ENCODE assay signal across 1 fruit fly cellular context in the genomic region with DNA sequence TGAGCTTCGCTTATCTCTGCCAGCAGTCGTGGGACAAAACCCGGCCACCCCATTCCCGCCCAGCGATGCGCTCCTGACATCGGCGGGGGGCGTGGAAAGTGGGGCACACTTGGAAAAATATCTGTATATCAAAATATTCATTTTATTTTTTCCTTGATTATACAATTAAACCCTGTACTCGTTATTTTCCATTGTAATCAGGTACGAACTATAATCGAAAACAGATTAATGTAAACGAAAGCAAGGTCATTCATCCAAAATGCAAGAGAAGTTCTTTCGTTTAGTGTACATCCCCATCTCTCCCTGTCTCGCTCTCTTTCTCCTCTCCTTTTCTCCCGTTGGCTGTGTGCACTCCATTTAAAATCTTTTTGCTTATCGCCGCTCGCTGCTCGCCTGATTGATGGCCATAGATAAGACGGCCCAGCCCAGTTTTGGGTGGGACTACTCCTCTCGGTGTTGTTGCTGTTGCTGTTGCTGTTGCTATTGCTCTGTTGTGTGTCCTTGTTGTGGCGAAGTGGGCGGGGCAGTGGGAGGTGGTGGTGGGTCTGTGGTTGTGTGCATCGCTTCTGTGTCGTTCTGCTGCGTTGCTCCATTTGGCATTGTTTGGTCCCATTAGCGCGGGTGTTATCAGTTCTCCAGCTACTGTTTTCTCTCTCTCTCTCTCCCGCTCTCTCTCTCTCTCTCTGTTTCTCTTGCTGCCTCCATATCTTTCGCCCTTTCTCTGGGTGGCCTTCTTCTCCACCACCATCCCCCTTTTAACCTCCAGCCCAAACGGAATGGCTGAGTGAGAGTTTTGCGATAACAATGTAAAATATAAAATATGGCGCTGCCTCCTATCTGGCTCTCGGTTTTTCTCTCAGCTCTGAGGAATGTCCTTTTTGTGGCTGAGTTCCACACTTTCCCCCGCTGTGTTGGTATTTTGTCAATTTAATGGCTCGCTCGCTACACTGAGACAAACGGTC.
A peak's percentile ranks its signal among the peaks of the same experiment; 100 is the strongest.
TF ChIP-seq lines count a peak whose summit lies in the region.

No protein-coding gene starts in this region.

TF ChIP-seq in whole organism, embryonic, 481 proteins besides CTCF, POLR2A, EP300 and RAD21 (continued from another document and continues in another):
- TF ChIP-seq CkIIα-i1 (GFP tag; IDR thresholded peaks at IDR 0.05; lab: Robert Waterston, UW), result no peak
- TF ChIP-seq Hmr (GFP tag; optimal IDR thresholded peaks at IDR 0.05; lab: Kevin White, UChicago), result peak; percentile 74
- peak; percentile 60 for TF ChIP-seq MTF-1 (GFP tag; optimal IDR thresholded peaks at IDR 0.05; lab: Kevin White, UChicago; ENCODE audit: borderline replicate concordance)
- TF ChIP-seq Xbp1 (GFP tag; optimal IDR thresholded peaks at IDR 0.05; lab: Kevin White, UChicago), result peak; percentile 82
- TF ChIP-seq Gug (GFP tag; IDR thresholded peaks at IDR 0.05; lab: Robert Waterston, UW), result peak; percentile 75
- peak; percentile 24 for TF ChIP-seq CG15073 (GFP tag; optimal IDR thresholded peaks at IDR 0.05; lab: Kevin White, UChicago)
- TF ChIP-seq CG4854 (GFP tag; optimal IDR thresholded peaks at IDR 0.05; lab: Kevin White, UChicago), result no peak
- TF ChIP-seq CG7372 (GFP tag; IDR thresholded peaks at IDR 0.05; lab: Robert Waterston, UW), result peak; percentile 64
- peak; percentile 16 for TF ChIP-seq shn (GFP tag; optimal IDR thresholded peaks at IDR 0.05; lab: Kevin White, UChicago)
- TF ChIP-seq fd64A (GFP tag; optimal IDR thresholded peaks at IDR 0.05; lab: Kevin White, UChicago), result peak; percentile 40
- peak; percentile 45 for TF ChIP-seq CG31365 (tag; optimal IDR thresholded peaks at IDR 0.05; lab: Kevin White, UChicago)
- TF ChIP-seq Med (GFP tag; lab: Kevin White, UChicago), result peak; percentile 93
- TF ChIP-seq ERR (GFP tag; optimal IDR thresholded peaks at IDR 0.05; lab: Kevin White, UChicago), result no peak
- peak; percentile 84 for TF ChIP-seq CG18262 (tag; optimal IDR thresholded peaks at IDR 0.05; lab: Kevin White, UChicago)
- peak; percentile 26; the same call in 1 of the 2 replicates for TF ChIP-seq Nf-YA (GFP tag; IDR thresholded peaks at IDR 0.05; lab: Robert Waterston, UW)
- TF ChIP-seq kni (GFP tag; optimal IDR thresholded peaks at IDR 0.05; lab: Kevin White, UChicago), result peak; percentile 2
- no peak for TF ChIP-seq CG8478 (optimal IDR thresholded peaks at IDR 0.05; lab: Kevin White, UChicago)
- peak; percentile 28 for TF ChIP-seq CG33557 (GFP tag; optimal IDR thresholded peaks at IDR 0.05; lab: Kevin White, UChicago)
- TF ChIP-seq CG16779 (GFP tag; IDR thresholded peaks at IDR 0.05; lab: Robert Waterston, UW), result no peak; the same call in 1 of the 2 replicates
- peak; percentile 80 for TF ChIP-seq chn (GFP tag; optimal IDR thresholded peaks at IDR 0.05; lab: Kevin White, UChicago)
- peak; percentile 14 for TF ChIP-seq Sry-δ (GFP tag; optimal IDR thresholded peaks at IDR 0.05; lab: Kevin White, UChicago)
- peak; percentile 78 for TF ChIP-seq CG4730 (GFP tag; IDR thresholded peaks at IDR 0.05; lab: Robert Waterston, UW)
- no peak for TF ChIP-seq eyg (GFP tag; optimal IDR thresholded peaks at IDR 0.05; lab: Kevin White, UChicago)
- TF ChIP-seq CG10959 (GFP tag; IDR thresholded peaks at IDR 0.05; lab: Robert Waterston, UW), result 0 out of 2 replicates have a peak, but pooled peaks have one; percentile 25
- TF ChIP-seq crol (GFP tag; IDR thresholded peaks at IDR 0.05; lab: Robert Waterston, UW), result peak; percentile 72; the same call in 1 of the 2 replicates
- no peak for TF ChIP-seq Dll (GFP tag; IDR thresholded peaks at IDR 0.05; lab: Robert Waterston, UW; ENCODE audit: partially characterized antibody)
- peak; percentile 75 for TF ChIP-seq Meics (GFP tag; optimal IDR thresholded peaks at IDR 0.05; lab: Kevin White, UChicago)
- peak; percentile 52 for TF ChIP-seq onecut (GFP tag; IDR thresholded peaks at IDR 0.05; lab: Robert Waterston, UW)
- peak; percentile 60 for TF ChIP-seq tio (GFP tag; optimal IDR thresholded peaks at IDR 0.05; lab: Kevin White, UChicago)
- TF ChIP-seq CG17361 (GFP tag; IDR thresholded peaks at IDR 0.05; lab: Robert Waterston, UW), result peak; percentile 80
- TF ChIP-seq CG13123 (GFP tag; optimal IDR thresholded peaks at IDR 0.05; lab: Kevin White, UChicago), result peak; percentile 33
- peak; percentile 62; the same call in 1 of the 2 replicates for TF ChIP-seq Rfx (GFP tag; IDR thresholded peaks at IDR 0.05; lab: Robert Waterston, UW)
- TF ChIP-seq CG1647 (GFP tag; optimal IDR thresholded peaks at IDR 0.05; lab: Kevin White, UChicago), result no peak
- TF ChIP-seq mirr (GFP tag; optimal IDR thresholded peaks at IDR 0.05; lab: Kevin White, UChicago), result no peak
- no peak for TF ChIP-seq CG10431 (GFP tag; optimal IDR thresholded peaks at IDR 0.05; lab: Kevin White, UChicago)
- TF ChIP-seq CG3838 (GFP tag; optimal IDR thresholded peaks at IDR 0.05; lab: Kevin White, UChicago), result peak; percentile 33
- TF ChIP-seq sens-2 (GFP tag; IDR thresholded peaks at IDR 0.05; lab: Robert Waterston, UW), result peak; percentile 71
- no peak for TF ChIP-seq lov (optimal IDR thresholded peaks at IDR 0.05; lab: Kevin White, UChicago)
- peak; percentile 42; the same call in 1 of the 3 replicates for TF ChIP-seq lov (GFP tag; IDR thresholded peaks at IDR 0.05; lab: Robert Waterston, UW)
- no peak for TF ChIP-seq cad (GFP tag; optimal IDR thresholded peaks at IDR 0.05; lab: Kevin White, UChicago)
- TF ChIP-seq CG7357 (GFP tag; IDR thresholded peaks at IDR 0.05; lab: Robert Waterston, UW), result peak; percentile 44; the same call in 1 of the 3 replicates
- TF ChIP-seq CG13775 (GFP tag; optimal IDR thresholded peaks at IDR 0.05; lab: Kevin White, UChicago), result peak; percentile 57
- TF ChIP-seq HmgZ (tag; optimal IDR thresholded peaks at IDR 0.05; lab: Kevin White, UChicago), result peak; percentile 50
- TF ChIP-seq exex (tag; optimal IDR thresholded peaks at IDR 0.05; lab: Kevin White, UChicago), result no peak
- TF ChIP-seq Hr39 (optimal IDR thresholded peaks at IDR 0.05; lab: Kevin White, UChicago), result no peak
- peak; percentile 61 for TF ChIP-seq CG8089 (GFP tag; optimal IDR thresholded peaks at IDR 0.05; lab: Kevin White, UChicago)
- peak; percentile 50 for TF ChIP-seq CG12155 (GFP tag; optimal IDR thresholded peaks at IDR 0.05; lab: Kevin White, UChicago)
- peak; percentile 71 for TF ChIP-seq CG1233 (GFP tag; optimal IDR thresholded peaks at IDR 0.05; lab: Kevin White, UChicago)
- peak; percentile 65 for TF ChIP-seq CG1602 (GFP tag; optimal IDR thresholded peaks at IDR 0.05; lab: Kevin White, UChicago)
- no peak for TF ChIP-seq gro (GFP tag; optimal IDR thresholded peaks at IDR 0.05; lab: Kevin White, UChicago)
- TF ChIP-seq ems (GFP tag; optimal IDR thresholded peaks at IDR 0.05; lab: Kevin White, UChicago), result peak; percentile 35
- peak; percentile 21 for TF ChIP-seq CG7987 (GFP tag; optimal IDR thresholded peaks at IDR 0.05; lab: Kevin White, UChicago)
- peak; percentile 50 for TF ChIP-seq pum (GFP tag; optimal IDR thresholded peaks at IDR 0.05; lab: Kevin White, UChicago)
- TF ChIP-seq CG1832 (GFP tag; optimal IDR thresholded peaks at IDR 0.05; lab: Kevin White, UChicago), result peak; percentile 32
- TF ChIP-seq Oaz (GFP tag; IDR thresholded peaks at IDR 0.05; lab: Robert Waterston, UW), result peak; percentile 38; the same call in 1 of the 2 replicates
- TF ChIP-seq Mes4 (GFP tag; optimal IDR thresholded peaks at IDR 0.05; lab: Kevin White, UChicago), result peak; percentile 67
- TF ChIP-seq CG12071 (GFP tag; optimal IDR thresholded peaks at IDR 0.05; lab: Kevin White, UChicago), result peak; percentile 74
- TF ChIP-seq PHDP (tag; optimal IDR thresholded peaks at IDR 0.05; lab: Kevin White, UChicago), result peak; percentile 85
- TF ChIP-seq CG8281 (tag; optimal IDR thresholded peaks at IDR 0.05; lab: Kevin White, UChicago), result peak; percentile 48
- TF ChIP-seq CG32772 (GFP tag; IDR thresholded peaks at IDR 0.05; lab: Robert Waterston, UW), result peak; percentile 83
- peak; percentile 69 for TF ChIP-seq CG11085 (GFP tag; IDR thresholded peaks at IDR 0.05; lab: Robert Waterston, UW)
- peak; percentile 69 for TF ChIP-seq tin (GFP tag; optimal IDR thresholded peaks at IDR 0.05; lab: Kevin White, UChicago)
- peak; percentile 38; the same call in 1 of the 3 replicates for TF ChIP-seq CG11456 (GFP tag; IDR thresholded peaks at IDR 0.05; lab: Robert Waterston, UW)
- peak; percentile 81 for TF ChIP-seq oc (tag; optimal IDR thresholded peaks at IDR 0.05; lab: Kevin White, UChicago)
- TF ChIP-seq Hr51 (GFP tag; optimal IDR thresholded peaks at IDR 0.05; lab: Kevin White, UChicago), result peak; percentile 25 to 74
- TF ChIP-seq Poxn (GFP tag; IDR thresholded peaks at IDR 0.05; lab: Robert Waterston, UW), result no peak
- TF ChIP-seq ara (GFP tag; IDR thresholded peaks at IDR 0.05; lab: Robert Waterston, UW), result peak; percentile 82
- no peak for TF ChIP-seq btn (GFP tag; optimal IDR thresholded peaks at IDR 0.05; lab: Kevin White, UChicago)
- peak; percentile 67 for TF ChIP-seq Six4 (GFP tag; optimal IDR thresholded peaks at IDR 0.05; lab: Kevin White, UChicago)
- TF ChIP-seq Pdp1 (GFP tag; optimal IDR thresholded peaks at IDR 0.05; lab: Kevin White, UChicago), result peak; percentile 68 to 77
- no peak for TF ChIP-seq CG14965 (GFP tag; optimal IDR thresholded peaks at IDR 0.05; lab: Kevin White, UChicago; ENCODE audit: borderline replicate concordance)
- TF ChIP-seq CG10543 (GFP tag; optimal IDR thresholded peaks at IDR 0.05; lab: Kevin White, UChicago), result no peak
- TF ChIP-seq CG17186 (GFP tag; optimal IDR thresholded peaks at IDR 0.05; lab: Kevin White, UChicago), result peak; percentile 48
- peak; percentile 77 for TF ChIP-seq ind (GFP tag; optimal IDR thresholded peaks at IDR 0.05; lab: Kevin White, UChicago)
- TF ChIP-seq nerfin-2 (GFP tag; IDR thresholded peaks at IDR 0.05; lab: Robert Waterston, UW; ENCODE audit: partially characterized antibody), result no peak
- TF ChIP-seq her (GFP tag; optimal IDR thresholded peaks at IDR 0.05; lab: Kevin White, UChicago), result peak; percentile 7
- peak; percentile 90 for TF ChIP-seq CG18599 (GFP tag; optimal IDR thresholded peaks at IDR 0.05; lab: Kevin White, UChicago)
- peak; percentile 6 for TF ChIP-seq gcm2 (GFP tag; optimal IDR thresholded peaks at IDR 0.05; lab: Kevin White, UChicago)
- TF ChIP-seq dimm (GFP tag; IDR thresholded peaks at IDR 0.05; lab: Robert Waterston, UW), result peak; percentile 32; the same call in 1 of the 2 replicates
- no peak for TF ChIP-seq pan (optimal IDR thresholded peaks at IDR 0.05; lab: Kevin White, UChicago)
- peak in 1 of 2 experiments; percentile 78 for TF ChIP-seq pan (GFP tag; optimal IDR thresholded peaks at IDR 0.05 in 1 of 2, IDR thresholded peaks at IDR 0.05 in 1 of 2)
- TF ChIP-seq Hmx (GFP tag; optimal IDR thresholded peaks at IDR 0.05; lab: Kevin White, UChicago), result no peak
- no peak for TF ChIP-seq tll (GFP tag; optimal IDR thresholded peaks at IDR 0.05; lab: Kevin White, UChicago)
- TF ChIP-seq CG10321 (GFP tag; IDR thresholded peaks at IDR 0.05; lab: Robert Waterston, UW), result no peak
- TF ChIP-seq MESR4 (GFP tag; optimal IDR thresholded peaks at IDR 0.05; lab: Kevin White, UChicago), result peak; percentile 10
- peak; percentile 49 for TF ChIP-seq CG17802 (tag; optimal IDR thresholded peaks at IDR 0.05; lab: Kevin White, UChicago)
- TF ChIP-seq CG13287 (GFP tag; IDR thresholded peaks at IDR 0.05; lab: Robert Waterston, UW; ENCODE audit: partially characterized antibody), result no peak
- peak; percentile 48 for TF ChIP-seq CG3847 (GFP tag; IDR thresholded peaks at IDR 0.05; lab: Robert Waterston, UW)
- TF ChIP-seq mam (GFP tag; optimal IDR thresholded peaks at IDR 0.05; lab: Kevin White, UChicago), result peak; percentile 62
- no peak for TF ChIP-seq ato (GFP tag; IDR thresholded peaks at IDR 0.05; lab: Robert Waterston, UW; ENCODE audit: partially characterized antibody)
- no peak for TF ChIP-seq D (optimal IDR thresholded peaks at IDR 0.05; lab: Kevin White, UChicago)
- TF ChIP-seq D (GFP tag; optimal IDR thresholded peaks at IDR 0.05; lab: Kevin White, UChicago), result peak; percentile 80
- TF ChIP-seq run (tag; optimal IDR thresholded peaks at IDR 0.05; lab: Kevin White, UChicago), result peak; percentile 33
- peak; percentile 47; the same call in 1 of the 2 replicates for TF ChIP-seq CG6272 (GFP tag; IDR thresholded peaks at IDR 0.05; lab: Robert Waterston, UW)
- no peak for TF ChIP-seq CG34224 (GFP tag; IDR thresholded peaks at IDR 0.05; lab: Robert Waterston, UW; ENCODE audit: partially characterized antibody)
- TF ChIP-seq Trl (optimal IDR thresholded peaks at IDR 0.05; lab: Kevin White, UChicago), result peak; percentile 79 to 88
- TF ChIP-seq Trl (GFP tag; optimal IDR thresholded peaks at IDR 0.05; lab: Kevin White, UChicago), result peak; percentile 47
- no peak for TF ChIP-seq CG11696 (GFP tag; IDR thresholded peaks at IDR 0.05; lab: Robert Waterston, UW)
- no peak for TF ChIP-seq CG3995 (GFP tag; optimal IDR thresholded peaks at IDR 0.05; lab: Kevin White, UChicago)
- TF ChIP-seq Dp (GFP tag; optimal IDR thresholded peaks at IDR 0.05; lab: Kevin White, UChicago), result no peak
- TF ChIP-seq h (optimal IDR thresholded peaks at IDR 0.05; lab: Kevin White, UChicago), result no peak
- TF ChIP-seq al (GFP tag; IDR thresholded peaks at IDR 0.05; lab: Robert Waterston, UW), result 0 out of 2 replicates have a peak, but pooled peaks have one; percentile 20
- TF ChIP-seq CG17829 (tag; optimal IDR thresholded peaks at IDR 0.05; lab: Kevin White, UChicago), result peak; percentile 83
- 0 out of 2 replicates have a peak, but pooled peaks have one; percentile 39 for TF ChIP-seq klu (GFP tag; IDR thresholded peaks at IDR 0.05; lab: Robert Waterston, UW)
- TF ChIP-seq Hand (GFP tag; optimal IDR thresholded peaks at IDR 0.05; lab: Kevin White, UChicago), result peak; percentile 65
- TF ChIP-seq peb (GFP tag; IDR thresholded peaks at IDR 0.05; lab: Robert Waterston, UW), result peak; percentile 64; the same call in 1 of the 2 replicates
- TF ChIP-seq ac (GFP tag; optimal IDR thresholded peaks at IDR 0.05; lab: Kevin White, UChicago), result no peak
- peak; percentile 69 for TF ChIP-seq ewg (GFP tag; optimal IDR thresholded peaks at IDR 0.05; lab: Kevin White, UChicago)
- TF ChIP-seq CG15696 (tag; optimal IDR thresholded peaks at IDR 0.05; lab: Kevin White, UChicago), result peak; percentile 57
- TF ChIP-seq ash1 (GFP tag; optimal IDR thresholded peaks at IDR 0.05; lab: Kevin White, UChicago), result no peak
- TF ChIP-seq CG7745 (tag; optimal IDR thresholded peaks at IDR 0.05; lab: Kevin White, UChicago), result no peak
- TF ChIP-seq CG9215 (GFP tag; IDR thresholded peaks at IDR 0.05; lab: Robert Waterston, UW), result peak; percentile 37; the same call in 1 of the 2 replicates
- peak; percentile 64 for TF ChIP-seq ap (GFP tag; IDR thresholded peaks at IDR 0.05; lab: Robert Waterston, UW)
- peak; percentile 68 for TF ChIP-seq CG12219 (GFP tag; optimal IDR thresholded peaks at IDR 0.05; lab: Kevin White, UChicago)
- TF ChIP-seq croc (GFP tag; conservative IDR thresholded peaks at IDR 0.05; lab: Robert Waterston, UW), result peak; percentile 69
- TF ChIP-seq CG9727 (GFP tag; optimal IDR thresholded peaks at IDR 0.05; lab: Kevin White, UChicago), result peak; percentile 75
- no peak for TF ChIP-seq Dfd (GFP tag; optimal IDR thresholded peaks at IDR 0.05; lab: Kevin White, UChicago)
